Fruit fly (Drosophila melanogaster) whole organism, embryonic: ENCODE measurements around the gene Cpr64Ab.
A peak's percentile ranks its signal among the peaks of the same experiment; 100 is the strongest.

Experiments used
- Atf3 ChIP-seq: fragments of 200-800 bp; sonication (Bioruptor generic); optimal IDR thresholded peaks from 3 replicates; lab custom pipeline; 2016; ENCODE audit warnings: missing biosample characterization, missing genetic modification characterization
- B-H2 ChIP-seq: fragments of 200-800 bp; sonication (Bioruptor generic); optimal IDR thresholded peaks from 2 replicates; lab custom pipeline; 2018; ENCODE audit warnings: missing biosample characterization, mild to moderate bottlenecking, missing genetic modification characterization
- C15 ChIP-seq: fragments of 200-800 bp; sonication (Bioruptor generic); IDR thresholded peaks from 3 replicates; pipeline ENCODE4 v1.3.6; 2022; ENCODE audit warnings: missing biosample characterization, missing genetic modification characterization
- CG10366 ChIP-seq: fragments of 200-800 bp; sonication (Bioruptor generic); IDR thresholded peaks from 2 replicates; pipeline ENCODE4 v1.3.6; 2022; ENCODE audit warnings: missing biosample characterization, missing genetic modification characterization
- CG10431 ChIP-seq: fragments of 200-800 bp; sonication (Bioruptor generic); optimal IDR thresholded peaks from 3 replicates; lab custom pipeline; 2018; ENCODE audit warnings: missing biosample characterization, mild to moderate bottlenecking, missing genetic modification characterization
- CG12236 ChIP-seq: fragments of 200-800 bp; sonication (Bioruptor generic); optimal IDR thresholded peaks from 2 replicates; lab custom pipeline; 2016; ENCODE audit warnings: missing biosample characterization, missing genetic modification characterization
- CG13296 ChIP-seq: fragments of 200-800 bp; sonication (Bioruptor generic); optimal IDR thresholded peaks from 3 replicates; lab custom pipeline; 2018; ENCODE audit warnings: missing biosample characterization, mild to moderate bottlenecking, missing genetic modification characterization
- CG16779 ChIP-seq: fragments of 200-800 bp; sonication (Bioruptor generic); IDR thresholded peaks from 2 replicates; pipeline ENCODE4 v1.3.6; 2022; ENCODE audit warnings: missing biosample characterization, missing genetic modification characterization
- CG17328 ChIP-seq: fragments of 200-800 bp; sonication (Bioruptor generic); IDR thresholded peaks from 2 replicates; pipeline ENCODE4 v1.3.6; 2022; ENCODE audit warnings: missing biosample characterization, missing genetic modification characterization
- CG17802 ChIP-seq: fragments of 200-800 bp; sonication (Bioruptor generic); optimal IDR thresholded peaks from 2 replicates; lab custom pipeline; 2018; ENCODE audit warnings: missing biosample characterization, mild to moderate bottlenecking, missing genetic modification characterization, moderate library complexity
- CG1832 ChIP-seq: fragments of 200-800 bp; sonication (Bioruptor generic); optimal IDR thresholded peaks from 2 replicates; lab custom pipeline; 2017; ENCODE audit warnings: missing biosample characterization, mild to moderate bottlenecking, missing genetic modification characterization, inconsistent platforms
- CG2202 ChIP-seq: fragments of 200-800 bp; sonication (Bioruptor generic); optimal IDR thresholded peaks from 2 replicates; lab custom pipeline; 2018; ENCODE audit warnings: missing biosample characterization, mild to moderate bottlenecking, missing genetic modification characterization
- CG32532 ChIP-seq: fragments of 200-800 bp; sonication (Bioruptor generic); IDR thresholded peaks from 2 replicates; pipeline ENCODE4 v1.3.6; 2022; ENCODE audit warnings: missing biosample characterization, missing genetic modification characterization
- CG34422 ChIP-seq: fragments of 200-800 bp; sonication (Bioruptor generic); IDR thresholded peaks from 3 replicates; pipeline ENCODE4 v1.3.6; 2022; ENCODE audit warnings: missing biosample characterization, missing genetic modification characterization
- CG3838 ChIP-seq: fragments of 200-800 bp; sonication (Bioruptor generic); optimal IDR thresholded peaks from 3 replicates; lab custom pipeline; 2016; ENCODE audit warnings: missing biosample characterization, missing genetic modification characterization
- CG4424 ChIP-seq: fragments of 200-800 bp; sonication (Bioruptor generic); optimal IDR thresholded peaks from 3 replicates; lab custom pipeline; 2016; ENCODE audit warnings: missing biosample characterization, missing genetic modification characterization
- CG4707 ChIP-seq: fragments of 200-800 bp; sonication (Bioruptor generic); optimal IDR thresholded peaks from 2 replicates; lab custom pipeline; 2018; ENCODE audit warnings: missing biosample characterization, mild to moderate bottlenecking, missing genetic modification characterization, moderate library complexity
- CG6689 ChIP-seq: fragments of 200-800 bp; sonication (Bioruptor generic); IDR thresholded peaks from 2 replicates; pipeline ENCODE4 v1.3.6; 2022; ENCODE audit warnings: missing biosample characterization, missing genetic modification characterization
- CG7745 ChIP-seq: fragments of 200-800 bp; sonication (Bioruptor generic); optimal IDR thresholded peaks from 2 replicates; lab custom pipeline; 2018; ENCODE audit warnings: missing biosample characterization, mild to moderate bottlenecking, missing genetic modification characterization, moderate library complexity
- CG7839 ChIP-seq: fragments of 200-800 bp; sonication (Bioruptor generic); optimal IDR thresholded peaks from 3 replicates; lab custom pipeline; 2018; ENCODE audit warnings: missing biosample characterization, mild to moderate bottlenecking, missing genetic modification characterization, moderate library complexity
- CG8765 ChIP-seq: fragments of 200-800 bp; sonication (Bioruptor generic); IDR thresholded peaks from 2 replicates; pipeline ENCODE4 v1.3.6; 2022; ENCODE audit warnings: missing biosample characterization, missing genetic modification characterization
- CG9437 ChIP-seq: fragments of 200-800 bp; sonication (Bioruptor generic); optimal IDR thresholded peaks from 2 replicates; lab custom pipeline; 2018; ENCODE audit warnings: missing biosample characterization, mild to moderate bottlenecking, missing genetic modification characterization
- CG9797 ChIP-seq: fragments of 200-800 bp; sonication (Bioruptor generic); optimal IDR thresholded peaks from 3 replicates; lab custom pipeline; 2018; ENCODE audit warnings: missing biosample characterization, mild to moderate bottlenecking, missing genetic modification characterization
- CrebB ChIP-seq: fragments of 200-800 bp; sonication (Bioruptor generic); optimal IDR thresholded peaks from 3 replicates; lab custom pipeline; 2018; ENCODE audit warnings: missing biosample characterization, mild to moderate bottlenecking, missing genetic modification characterization
- D19A ChIP-seq: fragments of 200-800 bp; optimal IDR thresholded peaks from 3 replicates; lab custom pipeline; 2019; ENCODE audit warnings: missing biosample characterization, mild to moderate bottlenecking, missing genetic modification characterization, moderate library complexity
- Dref ChIP-seq: fragments of 200-800 bp; sonication (Bioruptor generic); IDR thresholded peaks from 2 replicates; pipeline ENCODE4 v1.3.6; 2022; ENCODE audit warnings: missing biosample characterization, missing genetic modification characterization
- HmgD ChIP-seq: fragments of 200-800 bp; sonication (Bioruptor generic); optimal IDR thresholded peaks from 3 replicates; lab custom pipeline; 2016; ENCODE audit warnings: missing biosample characterization, missing genetic modification characterization
- Hsf ChIP-seq: fragments of 200-800 bp; sonication (Bioruptor generic); optimal IDR thresholded peaks from 3 replicates; lab custom pipeline; 2016; ENCODE audit warnings: missing biosample characterization, missing genetic modification characterization
- Kr ChIP-seq: fragments of 200-800 bp; sonication (Bioruptor generic); optimal IDR thresholded peaks from 2 replicates; lab custom pipeline; 2017; ENCODE audit warnings: missing biosample characterization, mild to moderate bottlenecking, missing genetic modification characterization
- Mes4 ChIP-seq: fragments of 200-800 bp; sonication (Bioruptor generic); optimal IDR thresholded peaks from 2 replicates; lab custom pipeline; 2016; ENCODE audit warnings: missing biosample characterization, missing genetic modification characterization
- NFAT ChIP-seq: fragments of 200-800 bp; sonication (Bioruptor generic); IDR thresholded peaks from 2 replicates; pipeline ENCODE4 v1.3.6; 2022; ENCODE audit warnings: missing biosample characterization, missing genetic modification characterization
- Oaz ChIP-seq: fragments of 200-800 bp; sonication (Bioruptor generic); IDR thresholded peaks from 2 replicates; pipeline ENCODE4 v1.3.6; 2022; ENCODE audit warnings: missing biosample characterization, missing genetic modification characterization
- Optix ChIP-seq: fragments of 200-800 bp; sonication (Bioruptor generic); IDR thresholded peaks from 3 replicates; pipeline ENCODE4 v1.3.6; 2022; ENCODE audit warnings: missing biosample characterization, missing genetic modification characterization
- Tbp ChIP-seq: fragments of >200 bp; optimal IDR thresholded peaks from 2 replicates; lab custom pipeline; 2018; ENCODE audit warnings: missing biosample characterization, missing genetic modification characterization
- crp ChIP-seq, 2 experiments: fragments of 200-800 bp; sonication (Bioruptor generic); optimal IDR thresholded peaks; 2 replicates in 1 of 2; 3 replicates in 1 of 2; lab custom pipeline; 2017; ENCODE audit warnings: missing biosample characterization in 2 of 2, missing genetic modification characterization in 2 of 2, mild to moderate bottlenecking in 1 of 2, moderate library complexity in 1 of 2
- dmrt11E ChIP-seq: fragments of 200-800 bp; sonication (Bioruptor generic); optimal IDR thresholded peaks from 3 replicates; lab custom pipeline; 2018; ENCODE audit warnings: missing biosample characterization, mild to moderate bottlenecking, missing genetic modification characterization, moderate library complexity
- dysf ChIP-seq: fragments of 200-800 bp; sonication (Bioruptor generic); IDR thresholded peaks from 3 replicates; pipeline ENCODE4 v1.3.6; 2022; ENCODE audit warnings: missing biosample characterization, missing genetic modification characterization
- ems ChIP-seq: fragments of 200-800 bp; sonication (Bioruptor generic); optimal IDR thresholded peaks from 3 replicates; lab custom pipeline; 2016; ENCODE audit warnings: missing biosample characterization, missing genetic modification characterization
- eve ChIP-seq, 2 experiments: fragments of >200 bp; optimal IDR thresholded peaks; 2 replicates each; lab custom pipeline; 2017; ENCODE audit warnings: missing biosample characterization in 2 of 2, missing genetic modification characterization in 2 of 2
- exex ChIP-seq: fragments of 200-800 bp; sonication (Bioruptor generic); optimal IDR thresholded peaks from 4 replicates; lab custom pipeline; 2018; ENCODE audit warnings: missing biosample characterization, mild to moderate bottlenecking, missing genetic modification characterization, moderate library complexity
- fru ChIP-seq: fragments of >200 bp; optimal IDR thresholded peaks from 2 replicates; lab custom pipeline; 2017
- ftz-f1 ChIP-seq: fragments of 200-800 bp; sonication (Bioruptor generic); optimal IDR thresholded peaks from 2 replicates; lab custom pipeline; 2016; ENCODE audit warnings: missing biosample characterization, missing genetic modification characterization
- lab ChIP-seq: fragments of 200-800 bp; sonication (Bioruptor generic); optimal IDR thresholded peaks from 3 replicates; lab custom pipeline; 2017; ENCODE audit warnings: missing biosample characterization, missing genetic modification characterization, mild to moderate bottlenecking, moderate library complexity, missing genetic modification reagents
- nerfin-1 ChIP-seq: fragments of 200-800 bp; sonication (Bioruptor generic); optimal IDR thresholded peaks from 3 replicates; lab custom pipeline; 2019; ENCODE audit warnings: missing biosample characterization, mild to moderate bottlenecking, missing genetic modification characterization, moderate library complexity
- pnt ChIP-seq: fragments of 200-800 bp; sonication (Bioruptor generic); optimal IDR thresholded peaks from 3 replicates; lab custom pipeline; 2016; ENCODE audit warnings: missing biosample characterization, missing genetic modification characterization
- tap ChIP-seq: fragments of 200-800 bp; optimal IDR thresholded peaks from 3 replicates; lab custom pipeline; 2019; ENCODE audit warnings: missing biosample characterization, mild to moderate bottlenecking, missing genetic modification characterization, moderate library complexity
- tio ChIP-seq: fragments of 200-800 bp; sonication (Bioruptor generic); optimal IDR thresholded peaks from 2 replicates; lab custom pipeline; 2017; ENCODE audit warnings: missing biosample characterization, missing genetic modification characterization, inconsistent platforms
- twi ChIP-seq: fragments of 200-800 bp; optimal IDR thresholded peaks from 2 replicates; lab custom pipeline; 2019; ENCODE audit warnings: missing biosample characterization, mild to moderate bottlenecking, missing genetic modification characterization, moderate library complexity
- unc-4 ChIP-seq: fragments of 200-800 bp; sonication (Bioruptor generic); IDR thresholded peaks from 2 replicates; pipeline ENCODE4 v1.3.6; 2022; ENCODE audit warnings: missing biosample characterization, missing genetic modification characterization; ENCODE audit not compliant: partially characterized antibody
- wdn ChIP-seq: fragments of 200-800 bp; sonication (Bioruptor generic); IDR thresholded peaks from 2 replicates; pipeline ENCODE4 v1.3.6; 2022; ENCODE audit warnings: missing biosample characterization, missing genetic modification characterization
- zen ChIP-seq: fragments of 200-800 bp; sonication (Bioruptor generic); optimal IDR thresholded peaks from 3 replicates; lab custom pipeline; 2018; ENCODE audit warnings: missing biosample characterization, mild to moderate bottlenecking, missing genetic modification characterization, moderate library complexity

Cpr64Ab gene

dm6 chr3L:4169957-4170651, 41.2 kb downstream of the Cpr64Ab start, which contains the start of gene Ero1L (continued):
- TF ChIP-seq CG12236 (GFP tag; lab: Kevin White, UChicago), result no peak
- TF ChIP-seq Atf3, result no peak
- peak; percentile 67 for TF ChIP-seq lab
- no peak for TF ChIP-seq Hsf (GFP tag; lab: Kevin White, UChicago)
- no peak for TF ChIP-seq dysf (GFP tag; lab: Robert Waterston, UW)
- no peak for TF ChIP-seq C15 (GFP tag; lab: Robert Waterston, UW)
- TF ChIP-seq CG17328 (GFP tag; lab: Robert Waterston, UW), result no peak; the same call in 1 of the 2 replicates
- TF ChIP-seq dmrt11E, result no peak
- no peak for TF ChIP-seq CG13296 (GFP tag; lab: Kevin White, UChicago)
- no peak for TF ChIP-seq Oaz (GFP tag; lab: Robert Waterston, UW)
- peak; percentile 42 for TF ChIP-seq D19A (tag; lab: Kevin White, UChicago)
- TF ChIP-seq CG7839, result no peak
- no peak for TF ChIP-seq B-H2 (GFP tag; lab: Kevin White, UChicago)
- peak in 1 of 2 experiments; percentile 54 for TF ChIP-seq crp (GFP tag; optimal IDR thresholded peaks at IDR 0.05; lab: Kevin White, UChicago)
- TF ChIP-seq nerfin-1 (tag; lab: Kevin White, UChicago), result peak; percentile 21
- no peak for TF ChIP-seq CG3838 (GFP tag; lab: Kevin White, UChicago)
- TF ChIP-seq twi (tag; lab: Kevin White, UChicago), result no peak
- no peak for TF ChIP-seq CG9437 (GFP tag; lab: Kevin White, UChicago)
- no peak for TF ChIP-seq HmgD (GFP tag; lab: Kevin White, UChicago)
- TF ChIP-seq CG34422, result peak; percentile 64; the same call in 2 of the 3 replicates
- TF ChIP-seq unc-4 (GFP tag; lab: Robert Waterston, UW), result no peak
- TF ChIP-seq fru (lab: Kevin White, UChicago), result no peak
- no peak for TF ChIP-seq CG16779 (GFP tag; lab: Robert Waterston, UW)
- no peak for TF ChIP-seq ftz-f1 (GFP tag; lab: Kevin White, UChicago)
- TF ChIP-seq CrebB (tag; lab: Kevin White, UChicago), result no peak
- no peak for TF ChIP-seq Kr
- TF ChIP-seq CG1832 (GFP tag; lab: Kevin White, UChicago), result no peak
- TF ChIP-seq CG32532 (GFP tag; lab: Robert Waterston, UW), result peak; percentile 23; the same call in 1 of the 2 replicates
- no peak for TF ChIP-seq Optix (GFP tag; lab: Robert Waterston, UW)
- TF ChIP-seq wdn (GFP tag; lab: Robert Waterston, UW), result 0 out of 2 replicates have a peak, but pooled peaks have one; percentile 42
- no peak for TF ChIP-seq eve (GFP tag; optimal IDR thresholded peaks at IDR 0.05; lab: Kevin White, UChicago)
- no peak for TF ChIP-seq NFAT
- no peak for TF ChIP-seq Mes4 (GFP tag; lab: Kevin White, UChicago)
- TF ChIP-seq CG17802 (tag; lab: Kevin White, UChicago), result no peak
- TF ChIP-seq CG4707, result no peak
- no peak for TF ChIP-seq CG10431 (GFP tag; lab: Kevin White, UChicago)
- TF ChIP-seq Dref, result peak; percentile 29; the same call in 1 of the 2 replicates
- TF ChIP-seq CG9797 (GFP tag; lab: Kevin White, UChicago), result peak; percentile 94
- no peak for TF ChIP-seq CG7745 (tag; lab: Kevin White, UChicago)
- TF ChIP-seq CG2202 (tag; lab: Kevin White, UChicago), result no peak
- no peak for TF ChIP-seq tio (GFP tag; lab: Kevin White, UChicago)
- TF ChIP-seq zen (tag; lab: Kevin White, UChicago), result peak; percentile 32
- TF ChIP-seq pnt (GFP tag; lab: Kevin White, UChicago), result no peak
- TF ChIP-seq tap (tag; lab: Kevin White, UChicago), result no peak
- no peak for TF ChIP-seq CG8765 (GFP tag; lab: Robert Waterston, UW)
- no peak for TF ChIP-seq Tbp (GFP tag; lab: Kevin White, UChicago)
- TF ChIP-seq CG6689 (GFP tag; lab: Robert Waterston, UW), result peak; percentile 37
- no peak for TF ChIP-seq CG10366 (GFP tag; lab: Robert Waterston, UW)
- no peak for TF ChIP-seq exex (tag; lab: Kevin White, UChicago)
- no peak for TF ChIP-seq ems (GFP tag; lab: Kevin White, UChicago)
- peak; percentile 34 for TF ChIP-seq CG4424 (GFP tag; lab: Kevin White, UChicago)
